Worm (Caenorhabditis elegans): ENCODE measurements around the gene bli-1.

The bli-1 gene

DNA sequence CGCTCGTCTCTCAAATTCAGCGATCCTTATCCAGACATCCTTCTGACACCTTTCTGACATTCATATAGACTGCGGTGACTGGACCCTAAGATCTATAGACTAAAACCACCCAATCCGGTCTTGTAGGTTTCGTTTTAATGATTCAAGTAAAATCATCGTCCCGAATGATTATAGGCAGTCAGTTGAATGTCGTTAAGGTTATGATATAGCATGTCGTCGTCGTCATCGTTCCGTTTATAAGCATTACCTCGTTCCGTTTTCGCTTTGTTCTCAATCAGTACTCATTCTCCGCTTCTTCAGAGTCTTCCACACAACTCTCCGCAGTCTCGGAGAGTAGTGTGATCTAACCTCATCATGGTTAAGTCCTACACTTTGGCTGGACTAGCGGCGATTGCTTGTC, at the start of gene bli-1:
bli-1 (plus strand) TSS at position 301 of the 400 bp plus-strand sequence.
- TF ChIP-seq lin-39 (tag; optimal IDR thresholded peaks at IDR 0.05) (no peak), nhr-23 (tag; optimal IDR thresholded peaks at IDR 0.05) (no peak), dmd-4 (tag; optimal IDR thresholded peaks at IDR 0.05) (no peak), egl-27 (tag; optimal IDR thresholded peaks at IDR 0.05) (no peak), nhr-77 (tag; optimal IDR thresholded peaks at IDR 0.05) (no peak), C34F6.9 (tag; optimal IDR thresholded peaks at IDR 0.05) (no peak), unc-62 (GFP tag; optimal IDR thresholded peaks at IDR 0.05) (no peak), nhr-6 (tag; optimal IDR thresholded peaks at IDR 0.05) (no peak), ztf-11 (tag; optimal IDR thresholded peaks at IDR 0.05) (no peak), skn-1 (tag; optimal IDR thresholded peaks at IDR 0.05) (no peak), alr-1 (tag; optimal IDR thresholded peaks at IDR 0.05) (no peak), nhr-12 (tag; optimal IDR thresholded peaks at IDR 0.05) (no peak), Y55F3AM.14 (GFP tag; optimal IDR thresholded peaks at IDR 0.05) (no peak), lsy-2 (tag; optimal IDR thresholded peaks at IDR 0.05) (no peak)

DNA sequence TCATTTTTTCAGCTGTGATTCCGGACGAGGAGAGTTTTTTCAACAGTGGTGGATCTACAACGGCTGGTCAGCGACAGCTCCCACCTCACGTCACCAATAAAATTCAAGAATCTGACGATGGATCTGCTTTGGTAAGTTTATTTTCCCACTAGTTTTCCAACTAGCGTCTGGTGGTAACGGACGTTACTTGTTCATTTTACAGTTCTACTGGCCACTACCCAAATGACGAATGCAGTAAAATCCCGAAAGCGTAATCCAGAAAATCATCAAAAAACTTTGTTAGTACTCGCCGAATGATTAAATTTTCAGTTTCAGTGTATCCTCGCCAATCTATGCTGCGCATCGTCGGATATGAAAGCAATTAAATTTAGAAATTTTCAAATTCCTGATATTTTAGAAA, 49.2 kb upstream of the bli-1 start:
- TF ChIP-seq nhr-12 (tag; optimal IDR thresholded peaks at IDR 0.05) (no peak), lin-13 (GFP tag; optimal IDR thresholded peaks at IDR 0.05) (no peak), elt-3 (tag; optimal IDR thresholded peaks at IDR 0.05) (no peak), mdl-1 (tag; optimal IDR thresholded peaks at IDR 0.05) (no peak), nhr-237 (tag; optimal IDR thresholded peaks at IDR 0.05) (no peak), fos-1 (tag; optimal IDR thresholded peaks at IDR 0.05) (no peak), elt-1 (tag; optimal IDR thresholded peaks at IDR 0.05) (no peak), lin-39 (tag; optimal IDR thresholded peaks at IDR 0.05) (no peak), aly-2 (tag; optimal IDR thresholded peaks at IDR 0.05) (no peak), ztf-4 (tag; optimal IDR thresholded peaks at IDR 0.05) (no peak), nhr-23 (tag; optimal IDR thresholded peaks at IDR 0.05) (no peak), lin-11 (tag; optimal IDR thresholded peaks at IDR 0.05) (no peak), nhr-11 (tag; optimal IDR thresholded peaks at IDR 0.05) (no peak), zag-1 (tag; optimal IDR thresholded peaks at IDR 0.05) (no peak)

DNA sequence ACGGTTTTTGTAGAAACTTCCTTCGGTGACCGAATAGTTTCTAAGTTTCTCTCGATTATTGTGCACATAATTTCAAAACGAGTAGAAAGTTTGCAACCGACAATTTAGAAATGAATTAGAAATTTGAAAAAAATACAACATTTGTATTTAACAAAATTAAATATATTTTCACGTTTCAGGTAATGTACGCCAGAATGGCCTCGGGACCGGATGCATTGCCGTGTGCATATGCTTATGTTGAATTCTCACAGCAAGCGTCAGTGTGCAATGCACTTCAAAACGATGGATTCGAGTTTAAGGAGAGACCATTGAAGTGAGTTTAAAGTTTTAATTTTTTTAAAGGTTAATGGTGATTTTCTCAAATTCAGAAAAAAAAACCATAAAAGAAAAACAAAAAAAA, 47.9 kb upstream of the bli-1 start, which contains the start of gene marc-2:
marc-2 (minus strand) TSS at position 101 of the 400 bp plus-strand sequence.
- TF ChIP-seq sma-9 (GFP tag; optimal IDR thresholded peaks at IDR 0.05) (no peak), sma-9 (tag; optimal IDR thresholded peaks at IDR 0.05) (no peak), lsy-2 (tag; optimal IDR thresholded peaks at IDR 0.05) (no peak), unc-39 (tag; optimal IDR thresholded peaks at IDR 0.05) (no peak), sem-4 (tag; optimal IDR thresholded peaks at IDR 0.05) (no peak)

DNA sequence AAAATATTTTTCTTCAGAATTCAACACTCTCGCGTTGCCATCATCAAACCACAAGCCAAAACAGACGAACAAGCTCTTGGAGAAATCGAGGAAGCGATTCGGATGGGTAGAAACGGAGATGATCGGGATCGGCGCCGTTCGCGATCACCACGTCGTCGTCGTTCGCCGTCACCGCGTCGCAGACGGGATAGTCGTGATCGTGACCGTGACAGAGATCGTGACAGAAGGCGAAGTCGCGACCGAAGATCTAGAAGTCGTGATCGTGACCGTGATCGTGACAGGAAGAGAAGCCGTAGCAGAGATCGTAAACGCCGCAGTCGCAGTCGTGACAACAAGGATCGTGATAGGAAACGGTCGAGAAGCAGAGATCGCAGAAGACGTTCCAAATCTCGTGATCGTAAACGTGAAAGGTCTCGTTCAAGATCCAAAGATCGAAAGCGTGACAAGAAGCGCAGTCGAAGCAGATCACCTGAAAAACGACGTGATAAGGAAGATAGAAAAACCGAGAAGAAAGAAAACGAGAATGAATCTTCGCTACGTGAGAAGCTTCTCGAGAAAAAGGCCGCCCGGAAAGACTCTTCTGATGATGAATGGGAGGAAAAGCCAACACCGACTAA, 47.2 kb upstream of the bli-1 start:
- TF ChIP-seq ztf-1 (GFP tag; conservative IDR thresholded peaks at IDR 0.05) (no peak), mdl-1 (tag; optimal IDR thresholded peaks at IDR 0.05) (no peak), nhr-21 (tag; optimal IDR thresholded peaks at IDR 0.05) (peak; percentile 18)

DNA sequence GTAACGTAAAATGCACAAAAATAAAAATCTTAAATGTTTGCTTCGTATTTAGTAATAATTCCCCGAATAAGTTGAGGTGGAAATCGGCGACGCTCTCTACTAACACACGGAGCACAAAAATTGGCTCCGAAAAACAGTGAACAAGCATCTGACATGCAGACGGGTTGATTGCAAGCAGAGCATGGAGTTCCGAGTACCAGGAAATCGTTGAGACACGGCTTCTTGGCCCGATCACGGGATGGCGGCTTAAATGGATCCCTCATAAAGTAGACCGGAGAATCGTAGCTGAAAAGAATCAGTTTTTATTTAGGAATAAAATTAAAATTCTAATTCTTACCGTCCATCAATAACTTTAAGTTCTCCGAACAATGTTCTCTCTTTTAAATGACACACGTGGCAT, 46.5 kb upstream of the bli-1 start:
- TF ChIP-seq nhr-25 (tag; optimal IDR thresholded peaks at IDR 0.05): no peak
- no peak for TF ChIP-seq fos-1 (tag; optimal IDR thresholded peaks at IDR 0.05)

DNA sequence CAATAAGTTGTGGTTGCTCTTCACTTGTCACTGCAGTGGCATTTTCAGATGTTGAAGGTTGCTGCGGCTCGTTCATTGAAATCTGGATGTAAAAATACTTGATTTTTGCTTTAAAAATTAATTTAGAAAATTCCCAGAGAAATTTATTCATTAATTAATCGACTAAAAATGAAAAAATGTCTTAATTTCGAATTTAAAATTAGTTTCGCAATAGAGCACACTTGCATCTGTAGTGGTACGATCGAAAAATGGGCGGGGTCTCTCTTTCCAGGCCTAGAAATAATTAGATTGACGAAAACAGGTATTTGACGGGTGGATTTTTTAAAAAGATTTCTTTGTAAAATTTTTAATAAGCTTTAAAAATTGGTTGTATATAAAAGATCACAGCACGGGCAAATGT, 46.1 kb upstream of the bli-1 start, which contains the start of gene D2089.8:
D2089.8 (minus strand) TSS at position 84 of the 400 bp plus-strand sequence.
- TF ChIP-seq C34F6.9 (tag; optimal IDR thresholded peaks at IDR 0.05): peak; percentile 32
- no peak for TF ChIP-seq unc-62 (GFP tag; optimal IDR thresholded peaks at IDR 0.05)
- no peak for TF ChIP-seq nhr-23 (tag; optimal IDR thresholded peaks at IDR 0.05)
- TF ChIP-seq lsy-2 (tag; optimal IDR thresholded peaks at IDR 0.05): peak in 1 of 2 experiments; percentile 35
